Worm (Caenorhabditis elegans): ENCODE results near the gene F39H12.3.

F39H12.3 gene

ce11 chrX:844649-845048 is 3.4 kb upstream of the F39H12.3 start:
- no peak for TF ChIP-seq cey-2 (tag; optimal IDR thresholded peaks at IDR 0.05; ENCODE audit: borderline replicate concordance, insufficient read depth)
- TF ChIP-seq nhr-11 (tag; optimal IDR thresholded peaks at IDR 0.05): peak; percentile 12
- 0 out of 4 replicates have a peak, but pooled peaks of 1 of the 2 experiments have one; percentile 20 for TF ChIP-seq madf-5 (GFP tag; IDR thresholded peaks at IDR 0.05)
- no peak for TF ChIP-seq ces-1 (GFP tag; optimal IDR thresholded peaks at IDR 0.05)
- TF ChIP-seq ctbp-1 (GFP tag; IDR thresholded peaks at IDR 0.05): peak; percentile 58; the same call in 1 of the 2 replicates
- no peak for TF ChIP-seq ceh-44 (GFP tag; IDR thresholded peaks at IDR 0.05)
- 0 out of 2 replicates have a peak, but pooled peaks have one; percentile 29 for TF ChIP-seq dmd-9 (GFP tag; IDR thresholded peaks at IDR 0.05)
- peak; percentile 61 for TF ChIP-seq aha-1 (tag)
- no peak for TF ChIP-seq unc-62 (GFP tag; optimal IDR thresholded peaks at IDR 0.05 in 1 of 2)
- no peak for TF ChIP-seq unc-62 (tag; optimal IDR thresholded peaks at IDR 0.05)
- peak; percentile 80 for TF ChIP-seq set-16 (GFP tag; IDR thresholded peaks at IDR 0.05)

ce11 chrX:834478-834877 is 6.8 kb downstream of the F39H12.3 start, which contains the start of gene F39H12.1:
TSS of gene F39H12.1 (plus strand) at chrX:834778.
- TF ChIP-seq jun-1 (tag; optimal IDR thresholded peaks at IDR 0.05): no peak
- no peak for TF ChIP-seq lsy-2 (tag; optimal IDR thresholded peaks at IDR 0.05)
- TF ChIP-seq ctbp-1 (GFP tag; IDR thresholded peaks at IDR 0.05): no peak
- TF ChIP-seq dpl-1 (GFP tag; optimal IDR thresholded peaks at IDR 0.05): no peak
- TF ChIP-seq ZK337.2 (GFP tag; IDR thresholded peaks at IDR 0.05): no peak
- TF ChIP-seq T26A8.4 (GFP tag; IDR thresholded peaks at IDR 0.05): no peak
- TF ChIP-seq ceh-62 (tag; optimal IDR thresholded peaks at IDR 0.05): no peak
- no peak for TF ChIP-seq ZK546.5 (tag; optimal IDR thresholded peaks at IDR 0.05)
- TF ChIP-seq saeg-2 (GFP tag; IDR thresholded peaks at IDR 0.05): no peak
- no peak for TF ChIP-seq F10B5.3 (tag; optimal IDR thresholded peaks at IDR 0.05)
- no peak for TF ChIP-seq nhr-11 (tag; optimal IDR thresholded peaks at IDR 0.05)
- no peak for TF ChIP-seq egl-43 (GFP tag; IDR thresholded peaks at IDR 0.05)
- TF ChIP-seq lim-7 (GFP tag; IDR thresholded peaks at IDR 0.05): no peak
- TF ChIP-seq daf-16 (GFP tag; optimal IDR thresholded peaks at IDR 0.05): no peak
- TF ChIP-seq daf-16 (tag; optimal IDR thresholded peaks at IDR 0.05): no peak
- no peak for TF ChIP-seq zag-1 (tag; optimal IDR thresholded peaks at IDR 0.05)
- no peak for TF ChIP-seq lin-38 (GFP tag; IDR thresholded peaks at IDR 0.05)
- TF ChIP-seq mes-2 (tag; optimal IDR thresholded peaks at IDR 0.05; ENCODE audit: poor library complexity, severe bottlenecking): no peak
- no peak for TF ChIP-seq R02D3.7 (tag; optimal IDR thresholded peaks at IDR 0.05)
- TF ChIP-seq madf-5 (GFP tag; IDR thresholded peaks at IDR 0.05): no peak
- no peak for TF ChIP-seq dmd-9 (GFP tag; IDR thresholded peaks at IDR 0.05)

- TF ChIP-seq Y105C5A.15 (GFP tag; IDR thresholded peaks at IDR 0.05) (no peak), ZK337.2 (GFP tag; IDR thresholded peaks at IDR 0.05) (no peak), F44E2.7 (GFP tag; IDR thresholded peaks at IDR 0.05) (no peak), aha-1 (tag) (peak; percentile 60), unc-62 (GFP tag; optimal IDR thresholded peaks at IDR 0.05 in 1 of 2) (no peak), unc-62 (tag; optimal IDR thresholded peaks at IDR 0.05) (no peak), aly-2 (tag; optimal IDR thresholded peaks at IDR 0.05) (no peak), ceh-28 (tag; optimal IDR thresholded peaks at IDR 0.05) (no peak), ama-1 (optimal IDR thresholded peaks at IDR 0.05) (no peak)
Observed at ce11 chrX:830185-830584, 11.1 kb downstream of the F39H12.3 start.

- TF ChIP-seq dmd-9 (GFP tag; IDR thresholded peaks at IDR 0.05): no peak
- no peak for TF ChIP-seq egl-27 (tag; optimal IDR thresholded peaks at IDR 0.05)
- no peak for TF ChIP-seq dmd-8 (GFP tag; IDR thresholded peaks at IDR 0.05)
- TF ChIP-seq attf-4 (tag; optimal IDR thresholded peaks at IDR 0.05): no peak
Observed at ce11 chrX:828603-829002, 12.7 kb downstream of the F39H12.3 start, which contains the start of gene wdr-54. TSS of gene wdr-54 (plus strand) at chrX:828903.

Data from whole organism, L4 larva.